Worm (Caenorhabditis elegans) whole organism, L1 larva: ENCODE results near the gene K07F5.7.

Experiments
- lin-14 ChIP-seq: fragments of 200-800 bp; sonication (Bioruptor generic); optimal IDR thresholded peaks from 2 replicates; lab custom pipeline; 2018; ENCODE audit warnings: mild to moderate bottlenecking, missing genetic modification characterization, moderate library complexity, missing compliant biosample characterization
- nhr-11 ChIP-seq: fragments of 150-350 bp; optimal IDR thresholded peaks from 2 replicates; lab custom pipeline; 2014; ENCODE audit warnings: missing biosample characterization, missing genetic modification characterization
- nhr-90 ChIP-seq: sonication (generic microtip); optimal IDR thresholded peaks from 2 replicates; lab custom pipeline; 2016; ENCODE audit warnings: mild to moderate bottlenecking, missing genetic modification characterization, missing compliant biosample characterization; ENCODE audit not compliant: poor library complexity
- snpc-4 ChIP-seq: fragments of 150-350 bp; optimal IDR thresholded peaks from 2 replicates; lab custom pipeline; 2014; ENCODE audit warnings: missing biosample characterization, missing genetic modification characterization
- unc-86 ChIP-seq: sonication (generic microtip); optimal IDR thresholded peaks from 2 replicates; lab custom pipeline; 2016; ENCODE audit warnings: missing genetic modification characterization, missing compliant biosample characterization

DNA sequence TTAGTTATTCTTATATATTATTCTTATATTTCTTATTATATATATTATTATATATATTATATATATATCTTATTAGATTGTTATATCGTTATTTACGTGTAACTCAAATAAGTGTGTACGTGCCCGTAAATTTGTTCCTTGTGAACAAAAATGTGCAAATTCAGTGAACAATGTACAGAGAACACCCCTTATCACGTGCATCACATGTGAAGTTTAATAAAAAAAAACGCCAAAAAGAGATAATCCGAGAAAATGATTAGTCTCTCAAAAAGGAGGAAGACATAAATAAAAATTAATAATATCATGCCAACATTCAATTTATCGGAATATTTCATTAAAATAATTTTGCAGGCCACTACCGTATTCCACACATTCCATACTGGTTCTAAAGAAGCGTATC is 48.3 kb downstream of the K07F5.7 start:
- TF ChIP-seq snpc-4 (tag; lab: Kevin White, UChicago) (no peak), unc-86 (tag; lab: Kevin White, UChicago) (no peak), nhr-90 (tag; lab: Kevin White, UChicago) (no peak), lin-14 (GFP tag; lab: Kevin White, UChicago) (no peak), nhr-11 (tag; lab: Kevin White, UChicago) (no peak)
